Worm (Caenorhabditis elegans): ENCODE data around the gene F42G8.8.

The F42G8.8 gene

ce11 chrIV:8152145-8152544, 33.3 kb downstream of the F42G8.8 start, which contains the start of gene faah-2:
TSS of gene faah-2 (plus strand) at chrIV:8152445.
- no peak for TF ChIP-seq unc-62 (GFP tag; optimal IDR thresholded peaks at IDR 0.05)

- TF ChIP-seq unc-62 (GFP tag; optimal IDR thresholded peaks at IDR 0.05), result no peak
These were observed 33.8 kb downstream of the F42G8.8 start for ce11 chrIV:8152688-8153087.

DNA sequence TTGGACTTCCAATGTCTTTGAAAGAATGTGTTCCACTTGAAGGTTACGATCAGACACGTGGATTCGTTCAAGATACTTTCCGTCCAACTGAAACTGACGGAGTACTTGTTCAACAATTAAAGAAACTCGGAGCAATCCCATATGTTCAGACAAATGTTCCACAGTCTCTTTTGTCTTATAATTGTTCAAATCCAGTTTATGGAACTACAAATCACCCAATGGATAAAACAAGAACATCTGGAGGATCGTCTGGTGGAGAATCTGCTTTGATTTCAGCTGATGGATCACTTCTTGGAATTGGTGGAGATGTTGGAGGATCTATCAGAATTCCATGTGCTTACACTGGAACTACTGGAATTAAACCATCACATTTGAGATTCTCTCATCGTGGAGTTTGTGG, 34.3 kb downstream of the F42G8.8 start:
- no peak for TF ChIP-seq unc-62 (GFP tag; optimal IDR thresholded peaks at IDR 0.05)

ce11 chrIV:8154966-8155365, 36.1 kb downstream of the F42G8.8 start:
- TF ChIP-seq unc-62 (GFP tag; optimal IDR thresholded peaks at IDR 0.05), result no peak

DNA sequence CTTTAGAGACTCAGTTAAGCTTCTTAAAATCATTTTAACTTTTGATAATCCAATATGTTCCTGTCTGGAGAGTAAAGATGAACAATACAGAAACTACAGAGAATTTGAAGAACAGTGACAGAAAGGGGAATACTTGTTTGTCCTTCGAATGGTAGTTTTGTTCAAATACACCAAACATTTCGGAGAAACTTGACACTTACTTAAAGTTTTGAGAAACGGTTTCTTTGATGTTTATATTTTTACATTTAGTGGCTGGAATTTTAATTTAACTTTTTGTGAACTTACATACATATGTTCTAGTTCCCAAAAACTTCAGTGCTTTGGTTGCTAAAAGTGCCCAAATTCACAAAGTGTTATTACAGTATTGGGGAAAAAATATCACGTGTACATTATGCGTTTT, 38.3 kb downstream of the F42G8.8 start, which contains the start of gene B0218.5:
Gene B0218.5 (minus strand): TSS at position 101 of the 400 bp plus-strand sequence.
- TF ChIP-seq unc-62 (GFP tag; optimal IDR thresholded peaks at IDR 0.05), result no peak

- TF ChIP-seq unc-62 (GFP tag; optimal IDR thresholded peaks at IDR 0.05), result no peak
These were observed 40.2 kb downstream of the F42G8.8 start, which contains the start of gene faah-1 for ce11 chrIV:8159087-8159486. TSS of gene faah-1 (plus strand) at chrIV:8159387.

DNA sequence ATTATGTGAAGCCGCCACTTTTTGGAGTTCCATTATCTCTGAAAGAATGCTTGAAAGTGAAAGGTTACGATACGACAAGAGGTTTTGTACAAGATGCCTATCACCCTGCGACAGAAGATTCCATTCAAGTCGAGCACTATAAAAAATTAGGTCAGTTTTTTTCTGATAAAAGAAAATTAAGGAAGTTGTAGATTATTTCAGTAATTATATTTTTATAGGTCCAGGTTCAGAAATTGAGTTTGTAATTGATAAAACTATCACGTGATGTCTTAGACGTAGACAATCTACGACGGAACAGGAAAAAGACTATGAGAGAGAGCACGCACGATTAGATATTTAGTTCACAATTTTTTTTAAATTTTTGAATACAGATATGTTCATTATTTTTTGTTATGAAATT, 41.1 kb downstream of the F42G8.8 start:
- TF ChIP-seq unc-62 (GFP tag; optimal IDR thresholded peaks at IDR 0.05), result no peak

DNA sequence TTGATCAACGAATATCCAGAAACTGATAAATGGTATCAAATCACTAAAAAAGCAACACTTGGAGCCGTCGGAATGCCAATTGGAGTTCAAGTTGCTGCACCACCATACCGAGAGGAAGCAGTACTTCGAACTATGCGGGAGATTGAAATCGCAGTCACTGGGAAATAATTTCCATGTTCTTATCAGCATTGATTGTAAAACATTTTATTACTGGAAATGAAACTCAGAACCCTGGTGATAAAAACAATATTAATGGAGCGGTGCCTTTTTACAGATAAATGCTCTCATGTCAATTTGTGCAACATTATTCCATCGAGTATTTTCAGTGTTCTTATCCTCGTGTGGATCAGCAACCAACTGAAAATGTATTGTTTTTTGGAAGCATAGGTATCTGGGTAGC, 42.9 kb downstream of the F42G8.8 start:
- no peak for TF ChIP-seq unc-62 (GFP tag; optimal IDR thresholded peaks at IDR 0.05)

DNA sequence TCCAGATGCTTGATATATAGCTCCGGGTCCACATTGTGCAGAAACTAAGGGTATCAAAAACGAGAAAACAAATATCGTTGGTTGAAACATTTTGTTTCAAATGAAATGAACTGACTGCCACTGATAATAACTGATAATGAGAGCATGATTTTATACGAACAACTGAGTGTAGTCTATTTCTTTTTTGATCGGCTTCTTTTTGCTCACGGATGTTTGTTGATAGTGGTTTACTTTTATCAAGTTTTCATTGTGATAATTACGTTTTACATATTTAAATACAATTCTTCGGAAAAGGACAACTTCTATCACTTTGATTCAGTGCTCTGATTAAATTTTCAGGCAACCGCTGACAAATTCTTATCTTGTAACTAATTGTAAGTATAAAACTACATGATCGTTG, 44.8 kb downstream of the F42G8.8 start, which contains the start of gene clec-51:
Gene clec-51 (minus strand): TSS at position 114 of the 400 bp plus-strand sequence.
- TF ChIP-seq unc-62 (GFP tag; optimal IDR thresholded peaks at IDR 0.05), result no peak

DNA sequence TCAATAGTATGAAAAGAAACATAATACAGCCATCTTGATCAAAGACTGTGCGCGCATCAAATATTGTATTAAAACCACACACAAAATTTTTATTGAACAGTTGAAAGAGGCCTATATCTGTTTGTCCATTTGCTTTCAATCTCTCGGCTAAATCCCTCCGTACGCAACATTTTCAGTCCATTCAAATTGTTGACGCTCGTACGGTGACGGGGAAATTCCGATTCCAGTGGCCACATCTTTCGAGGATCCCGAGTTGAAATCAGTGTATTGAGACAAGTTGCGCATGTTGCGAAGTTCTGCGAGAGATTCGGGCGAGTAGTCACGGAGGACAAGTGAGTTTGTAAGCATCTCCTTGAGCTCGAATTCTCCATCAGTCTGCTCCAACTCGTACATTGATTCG, 45.6 kb downstream of the F42G8.8 start:
- TF ChIP-seq unc-62 (GFP tag; optimal IDR thresholded peaks at IDR 0.05), result no peak

DNA sequence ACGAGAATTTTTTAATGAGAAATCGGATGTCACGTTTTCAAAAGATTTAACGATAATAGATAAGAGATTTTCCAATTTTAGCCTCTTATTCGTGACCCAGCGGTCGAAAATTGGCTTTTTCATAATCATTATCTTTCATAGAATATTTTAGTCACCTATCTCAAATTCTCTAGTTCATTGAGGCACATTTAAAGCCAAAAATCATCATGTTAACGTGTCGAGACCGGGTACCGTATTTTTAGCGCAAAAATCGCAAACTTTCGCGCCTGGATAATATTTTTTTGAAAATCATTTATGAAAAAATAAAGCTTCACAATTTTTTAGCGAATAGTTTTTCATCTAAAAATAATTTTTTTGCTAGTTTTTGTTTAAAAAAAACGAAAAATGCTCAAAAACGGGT, 47.1 kb downstream of the F42G8.8 start, which contains the start of gene B0218.7:
Gene B0218.7 (minus strand): TSS at position 101 of the 400 bp plus-strand sequence.
- no peak for TF ChIP-seq unc-62 (GFP tag; optimal IDR thresholded peaks at IDR 0.05)

- no peak for TF ChIP-seq unc-62 (GFP tag; optimal IDR thresholded peaks at IDR 0.05)
These were observed 49.8 kb downstream of the F42G8.8 start, which contains the start of gene clec-52 for ce11 chrIV:8168660-8169059. TSS of gene clec-52 (minus strand) at chrIV:8168760.

ce11 chrIV:8169674-8170073, 50.8 kb downstream of the F42G8.8 start, which contains the start of gene C07G1.15:
TSS of gene C07G1.15 (plus strand) at chrIV:8169974.
- TF ChIP-seq unc-62 (GFP tag; optimal IDR thresholded peaks at IDR 0.05), result no peak

- TF ChIP-seq unc-62 (GFP tag; optimal IDR thresholded peaks at IDR 0.05), result no peak
These were observed 51.4 kb downstream of the F42G8.8 start for ce11 chrIV:8170264-8170663.

All from whole organism, dauer.